Worm (Caenorhabditis elegans) whole organism, L3 larva: Measurements from ENCODE around the gene col-148.

ENCODE experiments used
- ceh-28 ChIP-seq: fragments of 150-350 bp; optimal IDR thresholded peaks from 2 replicates; lab custom pipeline; 2014; ENCODE audit warnings: missing biosample characterization, missing genetic modification reagents, missing genetic modification characterization
- egl-5 ChIP-seq: fragments of 150-350 bp; optimal IDR thresholded peaks from 2 replicates; lab custom pipeline; 2017; ENCODE audit warnings: missing biosample characterization, missing genetic modification reagents, missing genetic modification characterization, inconsistent platforms
- lin-39 ChIP-seq: fragments of 150-350 bp; optimal IDR thresholded peaks from 2 replicates; lab custom pipeline; 2018; ENCODE audit warnings: missing biosample characterization, missing genetic modification reagents, missing genetic modification characterization
- mdl-1 ChIP-seq: fragments of 150-350 bp; optimal IDR thresholded peaks from 2 replicates; lab custom pipeline; 2014; ENCODE audit warnings: missing biosample characterization, missing genetic modification characterization
- nhr-11 ChIP-seq: fragments of 150-350 bp; optimal IDR thresholded peaks from 2 replicates; lab custom pipeline; 2014; ENCODE audit warnings: missing biosample characterization, missing genetic modification characterization
- nhr-237 ChIP-seq: fragments of 150-350 bp; optimal IDR thresholded peaks from 2 replicates; lab custom pipeline; 2014; ENCODE audit warnings: missing biosample characterization, missing genetic modification characterization
- nhr-28 ChIP-seq: fragments of 150-350 bp; optimal IDR thresholded peaks from 2 replicates; lab custom pipeline; 2014; ENCODE audit warnings: missing biosample characterization, missing genetic modification characterization
- nhr-77 ChIP-seq: fragments of 150-350 bp; optimal IDR thresholded peaks from 2 replicates; lab custom pipeline; 2014; ENCODE audit warnings: missing biosample characterization, missing genetic modification characterization
- pha-4 ChIP-seq: fragments of 150-350 bp; optimal IDR thresholded peaks from 2 replicates; lab custom pipeline; 2014; ENCODE audit warnings: missing biosample characterization, missing genetic modification reagents, missing genetic modification characterization
- snpc-4 ChIP-seq: fragments of 150-350 bp; optimal IDR thresholded peaks from 2 replicates; lab custom pipeline; 2014; ENCODE audit warnings: missing biosample characterization, missing genetic modification characterization
- unc-39 ChIP-seq: sonication (generic microtip); optimal IDR thresholded peaks from 4 replicates; lab custom pipeline; 2017; ENCODE audit warnings: missing biosample characterization, missing genetic modification characterization
- ztf-11 ChIP-seq: fragments of 150-350 bp; optimal IDR thresholded peaks from 2 replicates; lab custom pipeline; 2014; ENCODE audit warnings: missing biosample characterization, missing genetic modification characterization

- no peak for TF ChIP-seq nhr-11
- TF ChIP-seq nhr-77 (tag; lab: Kevin White, UChicago): no peak
- peak; percentile 10 for TF ChIP-seq snpc-4 (tag; lab: Kevin White, UChicago)
- no peak for TF ChIP-seq nhr-237 (tag; lab: Kevin White, UChicago)
- no peak for TF ChIP-seq mdl-1 (tag; lab: Kevin White, UChicago)
- peak; percentile 67 for TF ChIP-seq pha-4
- TF ChIP-seq ztf-11 (tag; lab: Kevin White, UChicago): no peak
- no peak for TF ChIP-seq egl-5 (tag; lab: Kevin White, UChicago)
- TF ChIP-seq nhr-28: no peak
- TF ChIP-seq ceh-28: no peak
- peak; percentile 13 for TF ChIP-seq lin-39 (tag; lab: Kevin White, UChicago)
- no peak for TF ChIP-seq unc-39 (tag; lab: Kevin White, UChicago)
Measured at ce11 chrV:10246967-10247366, 5.4 kb downstream of the col-148 start.
